Fruit fly (Drosophila melanogaster): ENCODE results near the gene CG3919.

DNA sequence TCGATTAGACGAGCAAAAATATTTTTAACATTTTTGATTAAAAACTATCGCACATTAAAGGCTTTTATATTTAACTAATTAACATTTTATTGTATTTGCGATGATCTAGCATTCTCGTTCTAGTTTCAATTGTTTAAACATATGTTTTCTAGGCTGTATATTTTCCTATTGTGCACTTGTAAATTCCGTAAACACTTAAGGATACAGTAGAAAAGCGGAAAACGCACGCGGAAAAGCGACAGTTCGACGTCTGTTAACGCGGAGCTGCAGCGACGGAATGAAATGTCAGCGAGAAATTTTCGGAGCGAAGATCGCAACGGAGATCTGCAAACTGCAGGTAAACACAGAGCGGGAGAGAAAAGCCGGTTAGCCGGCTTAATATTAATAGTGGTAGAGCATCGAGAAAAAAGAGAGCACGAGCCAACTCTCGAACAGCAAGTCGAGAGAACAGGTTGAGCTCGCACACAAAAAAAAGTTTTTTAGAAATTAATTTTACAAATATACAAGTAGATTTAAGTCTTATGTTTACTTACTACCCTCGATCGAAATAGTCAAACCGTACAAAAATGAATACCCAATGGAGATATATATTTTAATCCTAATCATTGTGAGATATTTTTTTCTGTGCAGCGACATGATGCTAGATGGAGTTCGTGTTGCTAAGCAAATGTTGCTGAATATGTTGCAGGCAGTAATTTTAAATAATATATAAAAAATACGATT, 38.1 kb downstream of the CG3919 start:
- TF ChIP-seq Lpt (GFP tag; optimal IDR thresholded peaks at IDR 0.05) = peak; percentile 97
- TF ChIP-seq CG9139 (GFP tag; optimal IDR thresholded peaks at IDR 0.05) = peak; percentile 96
- TF ChIP-seq Gug (GFP tag; IDR thresholded peaks at IDR 0.05) = peak; percentile 93
- peak; percentile 99 for TF ChIP-seq CG6163 (GFP tag; IDR thresholded peaks at IDR 0.05)
- TF ChIP-seq CG11902 (GFP tag; optimal IDR thresholded peaks at IDR 0.05) = peak; percentile 82
- TF ChIP-seq CG6808 (GFP tag; optimal IDR thresholded peaks at IDR 0.05) = peak; percentile 94
- TF ChIP-seq CG3919 (GFP tag; optimal IDR thresholded peaks at IDR 0.05) = peak; percentile 98
- peak; percentile 94 to 95 for TF ChIP-seq salr (GFP tag; optimal IDR thresholded peaks at IDR 0.05)
- peak; percentile 97 for TF ChIP-seq achi (GFP tag; optimal IDR thresholded peaks at IDR 0.05)
- peak; percentile 97 for TF ChIP-seq svp (GFP tag)
- peak; percentile 98 for TF ChIP-seq CG8119 (GFP tag; IDR thresholded peaks at IDR 0.05)
- peak; percentile 97 for TF ChIP-seq Sox102F (GFP tag; optimal IDR thresholded peaks at IDR 0.05)
